Fruit fly (Drosophila melanogaster): ENCODE measurements around the gene CG8379.

DNA sequence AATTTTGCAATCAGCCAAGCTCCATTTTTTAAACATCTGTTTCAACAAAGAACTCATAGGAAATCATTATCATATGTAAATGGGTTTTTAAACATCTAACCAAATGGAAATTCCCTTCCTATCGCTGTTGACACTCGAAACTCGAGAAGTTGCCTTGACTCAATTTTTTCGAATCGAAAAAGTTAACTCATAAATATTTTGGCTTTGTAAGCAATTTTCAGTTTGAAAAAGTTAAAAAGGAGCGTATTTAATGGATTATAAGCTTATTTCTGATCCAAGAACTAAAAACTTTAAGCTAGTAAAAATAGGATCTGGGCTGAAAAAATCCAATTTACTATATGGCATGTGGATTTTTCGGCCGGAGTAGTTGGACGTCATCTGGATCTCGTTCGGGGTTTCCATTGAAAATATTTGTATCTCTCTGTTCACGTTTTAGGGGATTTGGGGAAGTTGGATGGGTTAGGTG is 11.0 kb upstream of the CG8379 start, which contains the start of gene CG9837:
- TF ChIP-seq foxo (GFP tag; optimal IDR thresholded peaks at IDR 0.05) = no peak
- no peak for TF ChIP-seq Dfd (GFP tag; optimal IDR thresholded peaks at IDR 0.05)
- no peak for TF ChIP-seq psq (GFP tag; optimal IDR thresholded peaks at IDR 0.05)
- no peak for TF ChIP-seq h (GFP tag; optimal IDR thresholded peaks at IDR 0.05)
- no peak for TF ChIP-seq N (GFP tag; optimal IDR thresholded peaks at IDR 0.05)
- no peak for TF ChIP-seq Jra (GFP tag; optimal IDR thresholded peaks at IDR 0.05)
- TF ChIP-seq Sp1 (GFP tag; optimal IDR thresholded peaks at IDR 0.05) = no peak
- no peak for TF ChIP-seq pan (optimal IDR thresholded peaks at IDR 0.05)
